Fruit fly (Drosophila melanogaster) whole organism, embryonic: ENCODE data around the gene shf.

Experiments
- Ada2b ChIP-seq: fragments of 200-800 bp; sonication (Bioruptor generic); IDR thresholded peaks from 2 replicates; pipeline ENCODE4 v1.3.6; 2022; ENCODE audit warnings: missing biosample characterization, missing genetic modification characterization
- CG11398 ChIP-seq: fragments of 200-800 bp; sonication (Bioruptor generic); optimal IDR thresholded peaks from 2 replicates; lab custom pipeline; 2016; ENCODE audit warnings: missing biosample characterization, missing genetic modification characterization
- CG1233 ChIP-seq: fragments of 200-800 bp; sonication (Bioruptor generic); optimal IDR thresholded peaks from 4 replicates; lab custom pipeline; 2018; ENCODE audit warnings: missing biosample characterization, mild to moderate bottlenecking, missing genetic modification characterization
- CG13287 ChIP-seq: fragments of 200-800 bp; sonication (Bioruptor generic); IDR thresholded peaks from 2 replicates; pipeline ENCODE4 v1.3.6; 2022; ENCODE audit warnings: missing biosample characterization, missing genetic modification characterization; ENCODE audit not compliant: partially characterized antibody
- CG13296 ChIP-seq: fragments of 200-800 bp; sonication (Bioruptor generic); optimal IDR thresholded peaks from 3 replicates; lab custom pipeline; 2018; ENCODE audit warnings: missing biosample characterization, mild to moderate bottlenecking, missing genetic modification characterization
- CG17568 ChIP-seq: fragments of 200-800 bp; sonication (Bioruptor generic); optimal IDR thresholded peaks from 2 replicates; lab custom pipeline; 2018; ENCODE audit warnings: missing biosample characterization, mild to moderate bottlenecking, missing genetic modification characterization, moderate library complexity
- CG17612 ChIP-seq: fragments of 200-800 bp; sonication (Bioruptor generic); IDR thresholded peaks from 2 replicates; pipeline ENCODE4 v1.3.6; 2022; ENCODE audit warnings: missing biosample characterization, missing genetic modification characterization
- CG18011 ChIP-seq: fragments of 200-800 bp; sonication (Bioruptor generic); optimal IDR thresholded peaks from 2 replicates; lab custom pipeline; 2017; ENCODE audit warnings: missing biosample characterization, missing genetic modification characterization, mild to moderate bottlenecking, moderate library complexity, missing genotype
- CG30403 ChIP-seq: fragments of 200-800 bp; sonication (Bioruptor generic); optimal IDR thresholded peaks from 3 replicates; lab custom pipeline; 2016; ENCODE audit warnings: missing biosample characterization, missing genetic modification characterization
- CG31441 ChIP-seq: fragments of 200-800 bp; sonication (Bioruptor generic); IDR thresholded peaks from 2 replicates; pipeline ENCODE4 v1.3.6; 2022; ENCODE audit warnings: missing biosample characterization, missing genetic modification characterization
- CG3163 ChIP-seq: fragments of 200-800 bp; sonication (Bioruptor generic); optimal IDR thresholded peaks from 3 replicates; lab custom pipeline; 2016; ENCODE audit warnings: missing biosample characterization, missing genetic modification characterization
- CG32772 ChIP-seq: fragments of 200-800 bp; sonication (Bioruptor generic); IDR thresholded peaks from 2 replicates; pipeline ENCODE4 v1.3.6; 2022; ENCODE audit warnings: missing biosample characterization, missing genetic modification characterization
- CG3726 ChIP-seq: fragments of 200-800 bp; sonication (Bioruptor generic); IDR thresholded peaks from 3 replicates; pipeline ENCODE4, ENCODE4 v1.3.6; 2022; ENCODE audit warnings: missing biosample characterization, missing genetic modification characterization
- CG43689 ChIP-seq: fragments of 200-800 bp; sonication (Bioruptor generic); IDR thresholded peaks from 2 replicates; pipeline ENCODE4 v1.3.6; 2022; ENCODE audit warnings: missing biosample characterization, missing genetic modification characterization
- CG4820 ChIP-seq: fragments of 200-800 bp; sonication (Bioruptor generic); optimal IDR thresholded peaks from 3 replicates; lab custom pipeline; 2016; ENCODE audit warnings: missing biosample characterization, missing genetic modification characterization
- CG4854 ChIP-seq: fragments of 200-800 bp; sonication (Bioruptor generic); optimal IDR thresholded peaks from 2 replicates; lab custom pipeline; 2016; ENCODE audit warnings: missing biosample characterization, missing genetic modification characterization, inconsistent platforms
- CG5245 ChIP-seq: fragments of 200-800 bp; sonication (Bioruptor generic); optimal IDR thresholded peaks from 3 replicates; lab custom pipeline; 2016; ENCODE audit warnings: missing biosample characterization, missing genetic modification characterization
- CG5953 ChIP-seq: fragments of 200-800 bp; sonication (Bioruptor generic); IDR thresholded peaks from 2 replicates; pipeline ENCODE4 v1.3.6; 2022; ENCODE audit warnings: missing biosample characterization, missing genetic modification characterization
- CG6689 ChIP-seq: fragments of 200-800 bp; sonication (Bioruptor generic); IDR thresholded peaks from 2 replicates; pipeline ENCODE4 v1.3.6; 2022; ENCODE audit warnings: missing biosample characterization, missing genetic modification characterization
- CG7271 ChIP-seq: fragments of 200-800 bp; sonication (Bioruptor generic); optimal IDR thresholded peaks from 2 replicates; lab custom pipeline; 2018; ENCODE audit warnings: missing biosample characterization, mild to moderate bottlenecking, missing genetic modification characterization, moderate library complexity
- CHES-1-like ChIP-seq: fragments of 200-800 bp; sonication (Bioruptor generic); optimal IDR thresholded peaks from 2 replicates; lab custom pipeline; 2016; ENCODE audit warnings: missing biosample characterization, missing genetic modification characterization
- Dfd ChIP-seq, 2 experiments: fragments of >200 bp; optimal IDR thresholded peaks; 2 replicates each; lab custom pipeline; 2017; ENCODE audit warnings: missing biosample characterization in 2 of 2, missing genetic modification characterization in 2 of 2
- Fer1 ChIP-seq: fragments of 200-800 bp; sonication (Bioruptor generic); optimal IDR thresholded peaks from 2 replicates; lab custom pipeline; 2017; ENCODE audit warnings: missing biosample characterization, mild to moderate bottlenecking, missing genetic modification characterization
- HHEX ChIP-seq: fragments of 200-800 bp; sonication (Bioruptor generic); optimal IDR thresholded peaks from 3 replicates; lab custom pipeline; 2017; ENCODE audit warnings: missing biosample characterization, mild to moderate bottlenecking, missing genetic modification characterization, missing genetic modification reagents
- HLH4C ChIP-seq: fragments of 200-800 bp; sonication (Bioruptor generic); IDR thresholded peaks from 3 replicates; pipeline ENCODE4 v1.3.6; 2022; ENCODE audit warnings: missing biosample characterization, missing genetic modification characterization; ENCODE audit not compliant: partially characterized antibody
- HLHmδ ChIP-seq: fragments of 200-800 bp; sonication (Bioruptor generic); optimal IDR thresholded peaks from 2 replicates; lab custom pipeline; 2018; ENCODE audit warnings: missing biosample characterization, mild to moderate bottlenecking, missing genetic modification characterization, moderate library complexity
- MBD-R2 ChIP-seq: fragments of 200-800 bp; sonication (Bioruptor generic); IDR thresholded peaks from 2 replicates; pipeline ENCODE4 v1.3.6; 2022; ENCODE audit warnings: missing biosample characterization, missing genetic modification characterization
- NK7.1 ChIP-seq: fragments of 200-800 bp; sonication (Bioruptor generic); optimal IDR thresholded peaks from 3 replicates; lab custom pipeline; 2016; ENCODE audit warnings: missing biosample characterization, missing genetic modification characterization
- NfI ChIP-seq: fragments of 200-800 bp; sonication (Bioruptor generic); optimal IDR thresholded peaks from 3 replicates; lab custom pipeline; 2018; ENCODE audit warnings: missing biosample characterization, mild to moderate bottlenecking, missing genetic modification characterization, moderate library complexity
- Six4 ChIP-seq: fragments of 200-800 bp; sonication (Bioruptor generic); optimal IDR thresholded peaks from 2 replicates; lab custom pipeline; 2016; ENCODE audit warnings: missing biosample characterization, missing genetic modification characterization
- aop ChIP-seq: fragments of 200-800 bp; sonication (Bioruptor generic); IDR thresholded peaks from 2 replicates; pipeline ENCODE4 v1.3.6; 2022; ENCODE audit warnings: missing biosample characterization, missing genetic modification characterization
- ara ChIP-seq: fragments of 200-800 bp; sonication (Bioruptor generic); IDR thresholded peaks from 2 replicates; pipeline ENCODE4 v1.3.6; 2022; ENCODE audit warnings: missing biosample characterization, missing genetic modification characterization
- az2 ChIP-seq: fragments of 200-800 bp; sonication (Bioruptor generic); optimal IDR thresholded peaks from 3 replicates; lab custom pipeline; 2016; ENCODE audit warnings: missing biosample characterization, missing genetic modification characterization
- ci ChIP-seq: fragments of 200-800 bp; sonication (Bioruptor generic); IDR thresholded peaks from 3 replicates; pipeline ENCODE4 v1.3.6; 2022; ENCODE audit warnings: missing biosample characterization, missing genetic modification characterization
- cwo ChIP-seq: fragments of 200-800 bp; sonication (Bioruptor generic); optimal IDR thresholded peaks from 3 replicates; lab custom pipeline; 2017; ENCODE audit warnings: missing biosample characterization, missing genetic modification characterization, mild to moderate bottlenecking, moderate library complexity, missing genetic modification reagents
- esg ChIP-seq: fragments of 200-800 bp; sonication (Bioruptor generic); conservative IDR thresholded peaks from 2 replicates; pipeline ENCODE4 v1.3.6; 2022; ENCODE audit warnings: missing biosample characterization, missing genetic modification characterization
- gcm ChIP-seq: fragments of 200-800 bp; sonication (Bioruptor generic); optimal IDR thresholded peaks from 2 replicates; lab custom pipeline; 2019; ENCODE audit warnings: missing biosample characterization, mild to moderate bottlenecking, missing genetic modification characterization, moderate library complexity
- h ChIP-seq: fragments of >200 bp; optimal IDR thresholded peaks from 2 replicates; lab custom pipeline; 2017
- luna ChIP-seq: fragments of 200-800 bp; sonication (Bioruptor generic); optimal IDR thresholded peaks from 2 replicates; lab custom pipeline; 2016; ENCODE audit warnings: missing biosample characterization, missing genetic modification characterization
- mirr ChIP-seq: fragments of 200-800 bp; sonication (Bioruptor generic); optimal IDR thresholded peaks from 3 replicates; lab custom pipeline; 2018; ENCODE audit warnings: missing biosample characterization, mild to moderate bottlenecking, missing genetic modification characterization
- mld ChIP-seq: fragments of 200-800 bp; sonication (Bioruptor generic); IDR thresholded peaks from 3 replicates; pipeline ENCODE4 v1.3.6; 2022; ENCODE audit warnings: missing biosample characterization, missing genetic modification characterization; ENCODE audit not compliant: partially characterized antibody
- pan ChIP-seq, 4 experiments: fragments of >200 bp in 3 of 4; fragments of 200-800 bp in 1 of 4; sonication (Bioruptor generic) in 1 of 4; optimal IDR thresholded peaks in 3 of 4; IDR thresholded peaks in 1 of 4; 2 replicates each; pipeline versions ENCODE4 v1.3.6 to Lab custom; 2017 to 2022; ENCODE audit warnings: missing biosample characterization in 2 of 4, missing genetic modification characterization in 2 of 4, mixed read lengths in 1 of 4
- ro ChIP-seq: fragments of 200-800 bp; sonication (Bioruptor generic); IDR thresholded peaks from 2 replicates; pipeline ENCODE4 v1.3.6; 2022; ENCODE audit warnings: missing biosample characterization, missing genetic modification characterization
- salm ChIP-seq: fragments of 200-800 bp; sonication (Bioruptor generic); optimal IDR thresholded peaks from 2 replicates; lab custom pipeline; 2018; ENCODE audit warnings: missing biosample characterization, mild to moderate bottlenecking, missing genetic modification characterization
- sens-2 ChIP-seq: fragments of 200-800 bp; sonication (Bioruptor generic); IDR thresholded peaks from 2 replicates; pipeline ENCODE4 v1.3.6; 2022; ENCODE audit warnings: missing biosample characterization, missing genetic modification characterization
- sima ChIP-seq: fragments of 200-800 bp; sonication (Bioruptor generic); optimal IDR thresholded peaks from 2 replicates; lab custom pipeline; 2016; ENCODE audit warnings: missing biosample characterization, missing genetic modification characterization
- tgo ChIP-seq: fragments of 200-800 bp; sonication (Bioruptor generic); IDR thresholded peaks from 3 replicates; pipeline ENCODE4 v1.3.6; 2022; ENCODE audit warnings: missing biosample characterization, missing genetic modification characterization
- twi ChIP-seq: fragments of 200-800 bp; optimal IDR thresholded peaks from 2 replicates; lab custom pipeline; 2019; ENCODE audit warnings: missing biosample characterization, mild to moderate bottlenecking, missing genetic modification characterization, moderate library complexity
- vnd ChIP-seq: fragments of 200-800 bp; sonication (Bioruptor generic); IDR thresholded peaks from 3 replicates; pipeline ENCODE4 v1.3.6; 2022; ENCODE audit warnings: missing biosample characterization, missing genetic modification characterization; ENCODE audit not compliant: partially characterized antibody
- wdn ChIP-seq: fragments of 200-800 bp; sonication (Bioruptor generic); IDR thresholded peaks from 2 replicates; pipeline ENCODE4 v1.3.6; 2022; ENCODE audit warnings: missing biosample characterization, missing genetic modification characterization
- zfh1 ChIP-seq: fragments of 200-800 bp; sonication (Bioruptor generic); IDR thresholded peaks from 3 replicates; pipeline ENCODE4 v1.3.6; 2022; ENCODE audit warnings: missing biosample characterization, missing genetic modification characterization

Gene shf

DNA sequence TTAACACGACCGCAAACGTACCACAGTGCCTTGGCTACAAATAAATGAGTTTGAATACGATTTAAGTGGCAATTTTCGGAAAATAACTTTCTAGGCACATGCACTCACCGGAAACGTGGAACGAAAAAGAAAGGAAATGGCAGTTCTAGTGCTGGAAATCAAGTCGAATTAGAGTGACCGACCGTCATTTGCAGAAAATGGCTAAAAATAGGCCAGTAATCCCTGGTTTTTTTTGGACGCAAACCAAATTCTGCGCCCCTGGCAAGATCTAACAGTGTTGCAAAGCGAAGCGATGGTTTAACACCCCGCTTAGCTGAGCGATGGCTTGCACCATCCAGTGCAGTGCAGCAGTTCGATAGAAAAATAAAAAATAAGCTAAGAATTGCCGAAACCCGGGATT lies 35.4 kb downstream of the shf start, which contains the start of gene RpL17 (continued):
- TF ChIP-seq MBD-R2 (GFP tag; lab: Robert Waterston, UW), result peak; percentile 76
- TF ChIP-seq CHES-1-like, result peak; percentile 86
- TF ChIP-seq CG30403, result peak; percentile 74
- peak; percentile 26 for TF ChIP-seq HLHmδ (GFP tag; lab: Kevin White, UChicago)
- peak; percentile 67 for TF ChIP-seq CG3163 (GFP tag; lab: Kevin White, UChicago)
- no peak for TF ChIP-seq h
- peak; percentile 75 for TF ChIP-seq CG5953 (GFP tag; lab: Robert Waterston, UW)
- TF ChIP-seq ci (GFP tag; lab: Robert Waterston, UW), result peak; percentile 98
- peak; percentile 78; the same call in 2 of the 3 replicates for TF ChIP-seq CG3726 (GFP tag; lab: Robert Waterston, UW)
- TF ChIP-seq twi (tag; lab: Kevin White, UChicago), result peak; percentile 53
- peak; percentile 87 for TF ChIP-seq CG7271 (tag; lab: Kevin White, UChicago)
- TF ChIP-seq CG6689 (GFP tag; lab: Robert Waterston, UW), result peak; percentile 66
- TF ChIP-seq wdn (GFP tag; lab: Robert Waterston, UW), result peak; percentile 53; the same call in 1 of the 2 replicates
- peak; percentile 78 for TF ChIP-seq luna
- no peak for TF ChIP-seq pan (optimal IDR thresholded peaks at IDR 0.05; lab: Kevin White, UChicago)
- TF ChIP-seq pan (GFP tag; optimal IDR thresholded peaks at IDR 0.05 in 1 of 2, IDR thresholded peaks at IDR 0.05 in 1 of 2), result peak in 1 of 2 experiments; percentile 81
- TF ChIP-seq CG32772, result peak; percentile 80
- TF ChIP-seq CG17612 (GFP tag; lab: Robert Waterston, UW), result no peak
- TF ChIP-seq Six4, result no peak
- peak; percentile 80 for TF ChIP-seq CG18011 (GFP tag; lab: Kevin White, UChicago)
- TF ChIP-seq HHEX (GFP tag; lab: Kevin White, UChicago), result peak; percentile 84
- TF ChIP-seq cwo, result peak; percentile 58
- TF ChIP-seq NfI (GFP tag; lab: Kevin White, UChicago), result peak; percentile 93
- peak; percentile 41 for TF ChIP-seq CG4820 (GFP tag; lab: Kevin White, UChicago)
- TF ChIP-seq sens-2, result peak; percentile 68; the same call in 1 of the 2 replicates
- TF ChIP-seq mirr (GFP tag; lab: Kevin White, UChicago), result peak; percentile 79
- TF ChIP-seq CG17568 (GFP tag; lab: Kevin White, UChicago), result peak; percentile 94
- peak; percentile 71 for TF ChIP-seq CG11398 (GFP tag; lab: Kevin White, UChicago)
- TF ChIP-seq salm (tag; lab: Kevin White, UChicago), result peak; percentile 71
- TF ChIP-seq HLH4C, result peak; percentile 50; the same call in 1 of the 3 replicates
- peak; percentile 36; the same call in 1 of the 2 replicates for TF ChIP-seq CG13287
- peak; percentile 90 for TF ChIP-seq zfh1 (GFP tag; lab: Robert Waterston, UW)
- TF ChIP-seq az2, result peak; percentile 63
- TF ChIP-seq CG4854 (GFP tag; lab: Kevin White, UChicago), result peak; percentile 68
- TF ChIP-seq sima (GFP tag; lab: Kevin White, UChicago), result peak; percentile 71
- no peak for TF ChIP-seq aop
- TF ChIP-seq CG31441 (GFP tag; lab: Robert Waterston, UW), result peak; percentile 72; the same call in 1 of the 2 replicates
- TF ChIP-seq Dfd (GFP tag; optimal IDR thresholded peaks at IDR 0.05; lab: Kevin White, UChicago), result no peak
- TF ChIP-seq CG43689 (GFP tag; lab: Robert Waterston, UW), result peak; percentile 65
- TF ChIP-seq mld (GFP tag; lab: Robert Waterston, UW), result no peak
- TF ChIP-seq Ada2b (GFP tag; lab: Robert Waterston, UW), result peak; percentile 52
- peak; percentile 88 for TF ChIP-seq CG13296 (GFP tag; lab: Kevin White, UChicago)
- 0 out of 2 replicates have a peak, but pooled peaks have one; percentile 16 for TF ChIP-seq esg (GFP tag; lab: Robert Waterston, UW)
- TF ChIP-seq Fer1, result peak; percentile 92
- TF ChIP-seq vnd (GFP tag; lab: Robert Waterston, UW), result no peak
- peak; percentile 82 for TF ChIP-seq gcm (GFP tag; lab: Kevin White, UChicago)
- peak; percentile 13 for TF ChIP-seq CG5245 (GFP tag; lab: Kevin White, UChicago)
- peak; percentile 77 for TF ChIP-seq CG1233
- TF ChIP-seq ara (GFP tag; lab: Robert Waterston, UW), result peak; percentile 84
- TF ChIP-seq tgo (GFP tag; lab: Robert Waterston, UW), result peak; percentile 78
- TF ChIP-seq ro (GFP tag; lab: Robert Waterston, UW), result no peak
- peak; percentile 77 for TF ChIP-seq NK7.1 (GFP tag; lab: Kevin White, UChicago)
